Worm (Caenorhabditis elegans) whole organism, late embryonic: ENCODE data around the gene Y39A3CL.4.

ENCODE experiments used
- gmeb-2 ChIP-seq: sonication (generic microtip); optimal IDR thresholded peaks from 2 replicates; lab custom pipeline; 2016; ENCODE audit warnings: missing genetic modification characterization, inconsistent platforms, missing compliant biosample characterization
- mec-3 ChIP-seq: sonication (generic microtip); optimal IDR thresholded peaks from 2 replicates; lab custom pipeline; 2016; ENCODE audit warnings: borderline replicate concordance, missing genetic modification characterization, missing compliant biosample characterization
- unc-42 ChIP-seq: sonication (generic microtip); optimal IDR thresholded peaks from 2 replicates; lab custom pipeline; 2016; ENCODE audit warnings: missing genotype, missing genetic modification characterization, missing compliant biosample characterization

The Y39A3CL.4 gene

ce11 chrIII:1731850-1732249 is 46.0 kb downstream of the Y39A3CL.4 start:
- TF ChIP-seq mec-3 (tag; lab: Kevin White, UChicago): no peak
- peak; percentile 88 for TF ChIP-seq unc-42 (tag; lab: Kevin White, UChicago)
- TF ChIP-seq gmeb-2 (tag; lab: Kevin White, UChicago): no peak
